Worm (Caenorhabditis elegans) whole organism, late embryonic: ENCODE data around the gene srh-251.

Experiments used
- ama-1 ChIP-seq: fragments of 150-350 bp; optimal IDR thresholded peaks from 2 replicates; lab custom pipeline; 2014
- ceh-24 ChIP-seq: sonication (generic microtip); optimal IDR thresholded peaks from 2 replicates; lab custom pipeline; 2016; ENCODE audit warnings: mild to moderate bottlenecking, missing genetic modification characterization, missing compliant biosample characterization
- ceh-45 ChIP-seq: fragments of 200-800 bp; sonication (Bioruptor generic); IDR thresholded peaks from 2 replicates; pipeline ENCODE4 v1.3.6; 2022; ENCODE audit warnings: missing genetic modification reagents, missing genetic modification characterization, missing compliant biosample characterization
- ceh-9 ChIP-seq: sonication (generic microtip); optimal IDR thresholded peaks from 2 replicates; lab custom pipeline; 2016; ENCODE audit warnings: mild to moderate bottlenecking, missing genetic modification characterization, inconsistent platforms, missing compliant biosample characterization
- che-1 ChIP-seq: sonication (generic microtip); optimal IDR thresholded peaks from 2 replicates; lab custom pipeline; 2016; ENCODE audit warnings: mild to moderate bottlenecking, missing genetic modification characterization, missing compliant biosample characterization
- dmd-4 ChIP-seq: sonication (generic microtip); optimal IDR thresholded peaks from 2 replicates; lab custom pipeline; 2016; ENCODE audit warnings: borderline replicate concordance, missing genetic modification characterization, missing compliant biosample characterization
- sox-4 ChIP-seq: sonication (generic microtip); optimal IDR thresholded peaks from 2 replicates; lab custom pipeline; 2017; ENCODE audit warnings: mild to moderate bottlenecking, missing genetic modification characterization, inconsistent platforms, missing compliant biosample characterization

ce11 chrV:15339363-15339762 lies 40.4 kb downstream of the srh-251 start, which contains the start of gene clec-228:
- no peak for TF ChIP-seq dmd-4 (tag; lab: Kevin White, UChicago)
- TF ChIP-seq ama-1 (lab: Kevin White, UChicago), result no peak
- TF ChIP-seq sox-4 (tag; lab: Kevin White, UChicago), result no peak
- TF ChIP-seq ceh-9 (tag; lab: Kevin White, UChicago), result no peak
- TF ChIP-seq ceh-24 (tag; lab: Kevin White, UChicago), result no peak
- no peak for TF ChIP-seq che-1 (tag; lab: Kevin White, UChicago)
- no peak for TF ChIP-seq ceh-45 (GFP tag; lab: Robert Waterston, UW)
